Fruit fly (Drosophila melanogaster): ENCODE measurements around the gene CG11964.

The CG11964 gene

DNA sequence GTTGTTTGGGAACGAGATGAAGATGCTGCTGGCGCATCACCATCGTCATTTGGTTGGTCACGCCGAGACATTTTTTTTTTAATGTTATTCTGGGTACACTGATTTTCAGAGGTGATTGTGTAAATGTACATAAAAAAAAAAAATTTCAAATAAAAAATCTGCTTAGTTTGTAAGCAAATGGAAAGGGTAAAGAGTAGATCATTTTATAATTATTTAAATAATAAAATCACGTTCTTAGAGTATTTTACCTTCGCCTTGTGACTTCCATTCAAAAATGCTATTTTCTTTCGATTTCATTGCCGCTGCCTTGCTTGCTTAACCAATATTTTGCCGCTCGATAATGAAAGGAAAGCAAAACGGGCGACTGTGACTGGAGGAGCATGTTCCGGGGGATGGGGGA is 33.9 kb upstream of the CG11964 start (continued):
- TF ChIP-seq vvl (GFP tag; IDR thresholded peaks at IDR 0.05) (peak; percentile 40; the same call in 1 of the 2 replicates), wor (GFP tag; IDR thresholded peaks at IDR 0.05) (peak; percentile 46), esg (GFP tag; conservative IDR thresholded peaks at IDR 0.05) (0 out of 2 replicates have a peak, but pooled peaks have one; percentile 23), CG33557 (GFP tag; optimal IDR thresholded peaks at IDR 0.05) (no peak), Hr78 (GFP tag; optimal IDR thresholded peaks at IDR 0.05) (no peak), CG14710 (tag; optimal IDR thresholded peaks at IDR 0.05) (peak; percentile 22), CG17359 (tag; optimal IDR thresholded peaks at IDR 0.05) (peak; percentile 65), CG12391 (tag; optimal IDR thresholded peaks at IDR 0.05) (peak; percentile 32), tio (GFP tag; optimal IDR thresholded peaks at IDR 0.05) (no peak), corto (GFP tag; optimal IDR thresholded peaks at IDR 0.05) (peak; percentile 35), CG17361 (GFP tag; IDR thresholded peaks at IDR 0.05) (peak; percentile 57; the same call in 2 of the 3 replicates), CG4854 (GFP tag; optimal IDR thresholded peaks at IDR 0.05) (no peak), gfzf (GFP tag; optimal IDR thresholded peaks at IDR 0.05) (no peak), CG30403 (GFP tag; optimal IDR thresholded peaks at IDR 0.05) (peak; percentile 18), dati (GFP tag; IDR thresholded peaks at IDR 0.05) (no peak), onecut (GFP tag; IDR thresholded peaks at IDR 0.05) (0 out of 2 replicates have a peak, but pooled peaks have one; percentile 12), prd (optimal IDR thresholded peaks at IDR 0.05) (no peak), prd (GFP tag; IDR thresholded peaks at IDR 0.05) (peak; percentile 56), zen (tag; optimal IDR thresholded peaks at IDR 0.05) (no peak), CG12104 (GFP tag; optimal IDR thresholded peaks at IDR 0.05) (peak; percentile 1), kay (GFP tag; optimal IDR thresholded peaks at IDR 0.05) (no peak), CG12659 (GFP tag; optimal IDR thresholded peaks at IDR 0.05) (no peak), CG6683 (GFP tag; optimal IDR thresholded peaks at IDR 0.05) (no peak), CG6175 (GFP tag; IDR thresholded peaks at IDR 0.05) (no peak), dpn (GFP tag; optimal IDR thresholded peaks at IDR 0.05) (peak in 1 of 2 experiments; percentile 1), CG9727 (GFP tag; optimal IDR thresholded peaks at IDR 0.05) (no peak), da (GFP tag; optimal IDR thresholded peaks at IDR 0.05) (no peak), knrl (GFP tag; IDR thresholded peaks at IDR 0.05; ENCODE audit: partially characterized antibody) (no peak), CG11695 (GFP tag; IDR thresholded peaks at IDR 0.05) (0 out of 3 replicates have a peak, but pooled peaks have one; percentile 28), CG7357 (GFP tag; IDR thresholded peaks at IDR 0.05) (peak; percentile 34; the same call in 1 of the 3 replicates), scrt (GFP tag; optimal IDR thresholded peaks at IDR 0.05) (no peak), dysf (GFP tag; IDR thresholded peaks at IDR 0.05) (no peak; the same call in 2 of the 3 replicates), repo (GFP tag; optimal IDR thresholded peaks at IDR 0.05) (no peak), NC2α (GFP tag; optimal IDR thresholded peaks at IDR 0.05) (no peak), ham (GFP tag; IDR thresholded peaks at IDR 0.05) (no peak), ap (GFP tag; IDR thresholded peaks at IDR 0.05) (peak; percentile 46; the same call in 1 of the 2 replicates), Asciz (GFP tag; optimal IDR thresholded peaks at IDR 0.05) (peak; percentile 21), ttk (GFP tag; IDR thresholded peaks at IDR 0.05) (peak; percentile 39), CG7372 (GFP tag; IDR thresholded peaks at IDR 0.05) (no peak), chif (GFP tag; optimal IDR thresholded peaks at IDR 0.05) (no peak), bcd (GFP tag; optimal IDR thresholded peaks at IDR 0.05) (peak; percentile 12), fd96Cb (tag; optimal IDR thresholded peaks at IDR 0.05) (peak; percentile 58), sisA (GFP tag; IDR thresholded peaks at IDR 0.05) (peak; percentile 40), Pdp1 (GFP tag; optimal IDR thresholded peaks at IDR 0.05) (no peak), gsb (GFP tag; IDR thresholded peaks at IDR 0.05) (no peak), hth (optimal IDR thresholded peaks at IDR 0.05) (no peak), Jarid2 (GFP tag; optimal IDR thresholded peaks at IDR 0.05) (no peak), CG31388 (GFP tag; optimal IDR thresholded peaks at IDR 0.05) (no peak), CG14667 (GFP tag; IDR thresholded peaks at IDR 0.05) (no peak; the same call in 1 of the 2 replicates), Dref (GFP tag; IDR thresholded peaks at IDR 0.05) (no peak), HLHmδ (GFP tag; optimal IDR thresholded peaks at IDR 0.05) (no peak), Sin3A (optimal IDR thresholded peaks at IDR 0.05) (no peak)

Data from whole organism, embryonic.